Worm (Caenorhabditis elegans): ENCODE results near the gene famh-161.

The famh-161 gene

ce11 chrV:20558270-20558669, 24.3 kb upstream of the famh-161 start, which contains the start of gene abf-4:
Gene abf-4, minus strand, starts transcription at chrV:20558370.
- TF ChIP-seq pqm-1 (tag; optimal IDR thresholded peaks at IDR 0.05) (no peak), mec-3 (tag; optimal IDR thresholded peaks at IDR 0.05; ENCODE audit: borderline replicate concordance) (no peak), pat-9 (tag; optimal IDR thresholded peaks at IDR 0.05) (no peak), rnt-1 (tag; optimal IDR thresholded peaks at IDR 0.05) (no peak), C08G9.2 (tag; optimal IDR thresholded peaks at IDR 0.05) (no peak), dve-1 (tag; optimal IDR thresholded peaks at IDR 0.05) (no peak), pha-2 (tag; optimal IDR thresholded peaks at IDR 0.05) (no peak), hlh-15 (tag; optimal IDR thresholded peaks at IDR 0.05) (no peak)

DNA sequence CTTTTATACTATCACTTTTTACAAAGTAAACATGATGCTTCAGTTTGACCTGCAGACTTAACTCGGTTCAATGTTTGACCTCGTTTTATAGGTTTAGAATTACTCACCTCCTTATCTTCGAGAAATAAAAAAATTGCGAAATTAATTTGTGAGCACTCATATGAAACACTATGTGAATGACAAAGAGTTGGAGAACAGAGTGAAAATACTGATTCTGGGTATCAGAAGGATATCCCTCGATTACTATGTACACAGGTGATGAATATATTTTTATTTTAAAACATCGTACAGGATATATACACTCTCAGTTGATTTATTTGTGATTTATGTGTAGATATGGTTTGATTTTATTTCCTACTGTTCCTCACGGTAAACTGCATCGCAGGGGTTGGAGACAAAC, 22.3 kb upstream of the famh-161 start, which contains the start of gene Y38H6C.23:
Gene Y38H6C.23 (minus strand): TSS at position 101 of the 400 bp plus-strand sequence.
- TF ChIP-seq C08G9.2 (tag; optimal IDR thresholded peaks at IDR 0.05) (no peak), che-1 (tag; optimal IDR thresholded peaks at IDR 0.05) (no peak), sox-2 (GFP tag; IDR thresholded peaks at IDR 0.05) (no peak), ttx-3 (tag; optimal IDR thresholded peaks at IDR 0.05) (no peak), C38D4.7 (GFP tag; optimal IDR thresholded peaks at IDR 0.05) (no peak), hlh-15 (tag; optimal IDR thresholded peaks at IDR 0.05) (no peak), lin-11 (tag; optimal IDR thresholded peaks at IDR 0.05) (no peak), hlh-8 (tag; optimal IDR thresholded peaks at IDR 0.05) (no peak), unc-3 (GFP tag; conservative IDR thresholded peaks at IDR 0.05) (no peak), unc-3 (tag; optimal IDR thresholded peaks at IDR 0.05) (no peak), ceh-24 (tag; optimal IDR thresholded peaks at IDR 0.05) (no peak), K02D7.2 (tag; optimal IDR thresholded peaks at IDR 0.05) (no peak), ceh-45 (GFP tag; IDR thresholded peaks at IDR 0.05) (no peak), ets-4 (tag; optimal IDR thresholded peaks at IDR 0.05) (no peak), pqm-1 (tag; optimal IDR thresholded peaks at IDR 0.05) (no peak), nhr-232 (tag; optimal IDR thresholded peaks at IDR 0.05) (no peak)

DNA sequence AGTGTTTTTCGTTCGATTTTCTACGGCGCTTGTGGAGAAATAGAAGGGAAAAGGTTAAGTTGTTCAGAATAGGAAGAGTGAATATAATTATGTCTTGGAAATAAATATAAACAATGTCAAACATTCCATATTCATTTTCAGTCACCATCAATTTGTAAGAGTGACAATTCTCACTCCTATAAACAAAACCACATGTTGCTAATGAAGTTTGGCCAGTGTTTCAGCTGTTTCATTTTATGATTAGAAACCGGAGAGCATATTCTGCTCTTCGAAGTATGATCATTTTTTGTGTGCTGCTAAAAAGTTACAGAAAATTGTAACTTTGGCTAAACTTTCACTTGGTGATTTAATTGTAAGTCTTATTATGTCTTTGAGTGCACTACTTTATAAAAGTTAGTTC, 21.1 kb upstream of the famh-161 start, which contains the start of gene Y38H6C.21:
Gene Y38H6C.21 (minus strand): TSS at position 148 of the 400 bp plus-strand sequence.
- no peak for TF ChIP-seq unc-55 (GFP tag; optimal IDR thresholded peaks at IDR 0.05)
- no peak for TF ChIP-seq odd-2 (tag; optimal IDR thresholded peaks at IDR 0.05)
- TF ChIP-seq ets-4 (tag; optimal IDR thresholded peaks at IDR 0.05), result no peak
- no peak for TF ChIP-seq sdc-2 (tag; optimal IDR thresholded peaks at IDR 0.05)
- TF ChIP-seq dve-1 (tag; optimal IDR thresholded peaks at IDR 0.05), result no peak
- TF ChIP-seq tbx-2 (tag; optimal IDR thresholded peaks at IDR 0.05), result no peak
- TF ChIP-seq ztf-16 (tag; optimal IDR thresholded peaks at IDR 0.05), result no peak
- TF ChIP-seq hlh-8 (tag; optimal IDR thresholded peaks at IDR 0.05), result no peak
- no peak for TF ChIP-seq ceh-6 (GFP tag; optimal IDR thresholded peaks at IDR 0.05)
- TF ChIP-seq elt-2 (tag; optimal IDR thresholded peaks at IDR 0.05), result no peak
- no peak for TF ChIP-seq ceh-22 (tag; optimal IDR thresholded peaks at IDR 0.05)
- no peak for TF ChIP-seq pha-4 (tag; optimal IDR thresholded peaks at IDR 0.05)
- no peak for TF ChIP-seq ceh-2 (tag; optimal IDR thresholded peaks at IDR 0.05)
- no peak for TF ChIP-seq ceh-48 (tag; optimal IDR thresholded peaks at IDR 0.05)

DNA sequence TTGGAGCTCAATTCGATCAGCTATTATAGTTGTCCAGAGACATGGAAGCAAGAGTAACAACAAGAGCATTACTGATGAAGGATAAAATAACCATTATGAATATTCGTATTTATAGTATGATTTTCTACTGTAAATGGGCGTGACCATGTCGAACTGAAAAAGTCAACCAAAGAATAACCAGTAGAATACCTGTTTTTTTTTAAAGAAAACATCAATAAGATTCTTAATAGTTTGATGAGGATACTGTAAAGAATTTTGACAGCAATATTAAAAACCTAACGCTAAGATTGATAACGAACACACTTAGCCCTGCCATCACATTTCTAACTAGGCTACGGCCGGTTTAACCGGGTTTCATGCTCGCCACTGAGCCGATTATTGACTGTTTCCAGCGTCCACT, 19.0 kb upstream of the famh-161 start, which contains the start of gene vmo-1:
Gene vmo-1 (minus strand): TSS at position 101 of the 400 bp plus-strand sequence.
- TF ChIP-seq elt-2 (tag; optimal IDR thresholded peaks at IDR 0.05) (no peak), sox-4 (tag; optimal IDR thresholded peaks at IDR 0.05) (no peak), ceh-6 (GFP tag; optimal IDR thresholded peaks at IDR 0.05) (no peak), ref-2 (tag; optimal IDR thresholded peaks at IDR 0.05) (no peak), sox-2 (GFP tag; IDR thresholded peaks at IDR 0.05) (no peak), T23F11.4 (GFP tag; optimal IDR thresholded peaks at IDR 0.05) (no peak), zip-5 (tag; optimal IDR thresholded peaks at IDR 0.05) (no peak)

Measured in whole organism, late embryonic.